Worm (Caenorhabditis elegans): Measurements from ENCODE around the gene prmt-4.

ce11 chrIV:604144-604543 lies 701 bp upstream of the prmt-4 start, which contains the start of gene col-102:
- TF ChIP-seq ztf-11 (tag; optimal IDR thresholded peaks at IDR 0.05) (no peak), efl-3 (GFP tag; optimal IDR thresholded peaks at IDR 0.05) (no peak), mdl-1 (tag; optimal IDR thresholded peaks at IDR 0.05) (no peak), skn-1 (tag; optimal IDR thresholded peaks at IDR 0.05) (no peak), nhr-28 (tag; optimal IDR thresholded peaks at IDR 0.05) (no peak), fkh-10 (GFP tag; optimal IDR thresholded peaks at IDR 0.05) (no peak), hpl-2 (GFP tag; optimal IDR thresholded peaks at IDR 0.05) (no peak), sox-4 (tag; optimal IDR thresholded peaks at IDR 0.05) (no peak), nhr-11 (tag; optimal IDR thresholded peaks at IDR 0.05) (no peak), blmp-1 (tag; optimal IDR thresholded peaks at IDR 0.05) (no peak), aly-2 (tag; optimal IDR thresholded peaks at IDR 0.05) (no peak)

Measured in whole organism, L1 larva.